Worm (Caenorhabditis elegans): Measurements from ENCODE around the gene vps-11.

DNA sequence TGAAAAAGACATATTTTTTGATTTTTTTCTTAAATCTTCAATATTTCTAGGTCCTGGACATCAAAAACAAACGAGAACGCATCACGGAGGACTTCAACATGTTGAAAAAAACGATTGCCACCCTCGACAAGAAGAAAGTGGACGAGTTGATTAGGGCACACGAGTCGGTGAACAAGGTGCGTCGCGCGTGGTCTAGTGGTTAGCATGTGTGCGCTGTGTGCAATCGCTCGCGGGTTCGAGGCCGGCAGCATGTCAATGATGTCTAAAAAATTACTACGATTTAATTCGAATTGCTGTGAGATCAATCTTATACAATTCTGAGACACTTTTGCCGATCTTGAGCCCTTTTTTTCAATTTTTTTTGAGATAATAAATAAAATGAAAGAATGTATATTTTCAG lies 46.8 kb upstream of the vps-11 start:
- TF ChIP-seq med-1 (GFP tag; optimal IDR thresholded peaks at IDR 0.05; ENCODE audit: insufficient read depth) (peak; percentile 69), klf-2 (GFP tag; conservative IDR thresholded peaks at IDR 0.05) (peak; percentile 89), flt-1 (GFP tag; IDR thresholded peaks at IDR 0.05) (peak; percentile 97), cog-1 (tag; optimal IDR thresholded peaks at IDR 0.05) (peak; percentile 92), T22C8.4 (GFP tag; IDR thresholded peaks at IDR 0.05) (peak; percentile 93), ref-1 (GFP tag; conservative IDR thresholded peaks at IDR 0.05) (peak; percentile 98), tab-1 (GFP tag; IDR thresholded peaks at IDR 0.05) (peak; percentile 95), ztf-23 (GFP tag; IDR thresholded peaks at IDR 0.05) (peak; percentile 92)
